Fruit fly (Drosophila melanogaster): ENCODE measurements around the gene CG6656.

The CG6656 gene

dm6 chr3R:21852579-21853233 lies 22.4 kb upstream of the CG6656 start:
- TF ChIP-seq CG14655 (GFP tag; optimal IDR thresholded peaks at IDR 0.05): peak; percentile 35
- TF ChIP-seq Pif1B (GFP tag; optimal IDR thresholded peaks at IDR 0.05): no peak
- no peak for TF ChIP-seq Snoo (tag; optimal IDR thresholded peaks at IDR 0.05)
- TF ChIP-seq Pif1A (GFP tag; optimal IDR thresholded peaks at IDR 0.05): peak; percentile 1
- no peak for TF ChIP-seq CG4496 (GFP tag; IDR thresholded peaks at IDR 0.05)
- peak; percentile 44 for TF ChIP-seq EcR (GFP tag; optimal IDR thresholded peaks at IDR 0.05)
- no peak for TF ChIP-seq CG32121 (GFP tag; IDR thresholded peaks at IDR 0.05)
- no peak for TF ChIP-seq CG12605 (GFP tag; IDR thresholded peaks at IDR 0.05)
- 0 out of 2 replicates have a peak, but pooled peaks have one; percentile 11 for TF ChIP-seq Ets98B (GFP tag; IDR thresholded peaks at IDR 0.05)
- peak; percentile 21 for TF ChIP-seq CG8301 (tag; optimal IDR thresholded peaks at IDR 0.05)
- TF ChIP-seq CG9948 (tag; optimal IDR thresholded peaks at IDR 0.05): peak; percentile 32
- no peak for TF ChIP-seq gl (tag; optimal IDR thresholded peaks at IDR 0.05)
- 0 out of 3 replicates have a peak, but pooled peaks have one; percentile 33 for TF ChIP-seq fd96Ca (GFP tag; IDR thresholded peaks at IDR 0.05)
- peak; percentile 33 for TF ChIP-seq CG17806 (tag; optimal IDR thresholded peaks at IDR 0.05)
- no peak for TF ChIP-seq D1 (tag; optimal IDR thresholded peaks at IDR 0.05)
- TF ChIP-seq CG15710 (tag; optimal IDR thresholded peaks at IDR 0.05): peak; percentile 39
- TF ChIP-seq CG8159 (tag; optimal IDR thresholded peaks at IDR 0.05): peak; percentile 54
- no peak for TF ChIP-seq CG34367 (tag; optimal IDR thresholded peaks at IDR 0.05)

dm6 chr3R:21853618-21854573 lies 21.2 kb upstream of the CG6656 start:
- TF ChIP-seq Pif1A (GFP tag; optimal IDR thresholded peaks at IDR 0.05) (peak; percentile 66), CG4496 (GFP tag; IDR thresholded peaks at IDR 0.05) (peak; percentile 39; the same call in 2 of the 3 replicates), EcR (GFP tag; optimal IDR thresholded peaks at IDR 0.05) (peak; percentile 88), CG8301 (tag; optimal IDR thresholded peaks at IDR 0.05) (no peak), CG34367 (tag; optimal IDR thresholded peaks at IDR 0.05) (peak; percentile 1), Pif1B (GFP tag; optimal IDR thresholded peaks at IDR 0.05) (peak; percentile 78), CG32121 (GFP tag; IDR thresholded peaks at IDR 0.05) (peak; percentile 67; the same call in 1 of the 2 replicates), gl (tag; optimal IDR thresholded peaks at IDR 0.05) (no peak), CG17806 (tag; optimal IDR thresholded peaks at IDR 0.05) (no peak), fd96Ca (GFP tag; IDR thresholded peaks at IDR 0.05) (peak; percentile 52; the same call in 2 of the 3 replicates), CG12605 (GFP tag; IDR thresholded peaks at IDR 0.05) (peak; percentile 66), CG9948 (tag; optimal IDR thresholded peaks at IDR 0.05) (peak; percentile 36), CG14655 (GFP tag; optimal IDR thresholded peaks at IDR 0.05) (peak; percentile 27), CG15710 (tag; optimal IDR thresholded peaks at IDR 0.05) (peak; percentile 50), CG13204 (GFP tag; optimal IDR thresholded peaks at IDR 0.05) (peak; percentile 25), Ets98B (GFP tag; IDR thresholded peaks at IDR 0.05) (peak; percentile 68; the same call in 1 of the 2 replicates), Snoo (tag; optimal IDR thresholded peaks at IDR 0.05) (peak; percentile 42), CG10348 (GFP tag; IDR thresholded peaks at IDR 0.05) (no peak), CG8159 (tag; optimal IDR thresholded peaks at IDR 0.05) (peak; percentile 61), rn (GFP tag; IDR thresholded peaks at IDR 0.05) (0 out of 2 replicates have a peak, but pooled peaks have one; percentile 28), D1 (tag; optimal IDR thresholded peaks at IDR 0.05) (no peak)

dm6 chr3R:21854574-21855468 lies 20.3 kb upstream of the CG6656 start:
- TF ChIP-seq Ets98B (GFP tag; IDR thresholded peaks at IDR 0.05) (no peak), fd96Ca (GFP tag; IDR thresholded peaks at IDR 0.05) (no peak), D1 (tag; optimal IDR thresholded peaks at IDR 0.05) (no peak), EcR (GFP tag; optimal IDR thresholded peaks at IDR 0.05) (no peak), CG12605 (GFP tag; IDR thresholded peaks at IDR 0.05) (no peak), CG34367 (tag; optimal IDR thresholded peaks at IDR 0.05) (no peak), CG32121 (GFP tag; IDR thresholded peaks at IDR 0.05) (no peak), CG9948 (tag; optimal IDR thresholded peaks at IDR 0.05) (no peak), CG15710 (tag; optimal IDR thresholded peaks at IDR 0.05) (no peak), Pif1A (GFP tag; optimal IDR thresholded peaks at IDR 0.05) (no peak), CG4496 (GFP tag; IDR thresholded peaks at IDR 0.05) (no peak), Snoo (tag; optimal IDR thresholded peaks at IDR 0.05) (no peak)

dm6 chr3R:21855469-21855826 lies 19.6 kb upstream of the CG6656 start:
- peak; percentile 63; the same call in 2 of the 3 replicates for TF ChIP-seq fd96Ca (GFP tag; IDR thresholded peaks at IDR 0.05)
- no peak for TF ChIP-seq CG12605 (GFP tag; IDR thresholded peaks at IDR 0.05)
- no peak for TF ChIP-seq Ets98B (GFP tag; IDR thresholded peaks at IDR 0.05)
